Worm (Caenorhabditis elegans) whole organism, late embryonic: ENCODE data around the gene slt-1.

Experiments
- dve-1 ChIP-seq: sonication (generic microtip); optimal IDR thresholded peaks from 2 replicates; lab custom pipeline; 2017; ENCODE audit warnings: antibody characterized with exemption, mild to moderate bottlenecking, missing genetic modification characterization, missing compliant biosample characterization
- hlh-13 ChIP-seq: fragments of 200-800 bp; sonication (Bioruptor generic); optimal IDR thresholded peaks from 2 replicates; lab custom pipeline; 2018; ENCODE audit warnings: mild to moderate bottlenecking, missing genetic modification characterization, missing compliant biosample characterization
- zip-5 ChIP-seq: sonication (generic microtip); optimal IDR thresholded peaks from 2 replicates; lab custom pipeline; 2016; ENCODE audit warnings: missing genetic modification characterization, missing compliant biosample characterization

DNA sequence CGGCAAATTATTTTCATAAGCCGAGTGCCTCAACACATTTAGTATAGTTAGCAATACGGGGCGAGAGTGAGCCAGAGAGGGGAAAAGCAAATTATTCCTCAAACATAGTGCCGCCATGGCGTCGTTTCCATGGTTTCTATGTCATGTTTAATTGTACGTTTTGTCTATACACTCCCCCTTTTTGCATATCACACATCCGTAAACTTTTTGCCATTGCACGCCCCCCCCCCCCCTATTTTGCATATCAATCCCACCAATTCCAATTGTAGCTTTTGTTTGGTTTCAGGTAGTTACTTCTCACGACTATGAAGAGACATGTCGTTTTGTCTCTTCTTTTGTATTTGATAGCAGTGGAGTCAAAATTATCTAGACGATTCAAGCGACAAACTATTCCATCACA lies 10.1 kb upstream of the slt-1 start, which contains the start of gene C26G2.2:
- TF ChIP-seq hlh-13 (GFP tag; lab: Kevin White, UChicago) (no peak), dve-1 (tag; lab: Kevin White, UChicago) (no peak), zip-5 (tag; lab: Kevin White, UChicago) (no peak)
